Fruit fly (Drosophila melanogaster) S2 (cell line): Measurements from ENCODE around the gene Mcm7.

Experiments used
- CG8478 ChIP-seq: fragments of >200 bp; optimal IDR thresholded peaks from 2 replicates; lab custom pipeline; 2018
- CTCF ChIP-seq, 2 experiments: fragments of >200 bp; optimal IDR thresholded peaks; 2 replicates each; lab custom pipeline; 2018

Mcm7 gene

DNA sequence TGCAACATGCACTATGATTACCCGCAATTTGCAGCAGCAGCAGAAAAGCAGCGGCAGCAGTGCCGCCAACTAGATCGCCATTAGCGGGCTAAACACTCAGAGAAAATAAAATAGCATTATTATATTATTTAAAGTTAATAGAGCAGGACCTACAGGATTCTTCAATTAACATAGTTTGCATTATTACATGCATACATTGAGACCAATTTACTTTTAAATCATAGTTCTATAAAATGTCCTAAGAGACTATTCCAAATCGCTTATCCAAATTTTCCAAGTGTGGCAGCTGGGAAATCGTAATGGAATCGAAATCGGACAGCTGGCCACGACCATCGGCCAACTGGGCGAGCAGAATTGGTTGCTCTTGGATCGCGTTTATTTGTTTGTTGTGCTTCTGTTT, 20.8 kb upstream of the Mcm7 start:
- TF ChIP-seq CG8478 = no peak
- TF ChIP-seq CTCF (optimal IDR thresholded peaks at IDR 0.05; lab: Kevin White, UChicago) = no peak

DNA sequence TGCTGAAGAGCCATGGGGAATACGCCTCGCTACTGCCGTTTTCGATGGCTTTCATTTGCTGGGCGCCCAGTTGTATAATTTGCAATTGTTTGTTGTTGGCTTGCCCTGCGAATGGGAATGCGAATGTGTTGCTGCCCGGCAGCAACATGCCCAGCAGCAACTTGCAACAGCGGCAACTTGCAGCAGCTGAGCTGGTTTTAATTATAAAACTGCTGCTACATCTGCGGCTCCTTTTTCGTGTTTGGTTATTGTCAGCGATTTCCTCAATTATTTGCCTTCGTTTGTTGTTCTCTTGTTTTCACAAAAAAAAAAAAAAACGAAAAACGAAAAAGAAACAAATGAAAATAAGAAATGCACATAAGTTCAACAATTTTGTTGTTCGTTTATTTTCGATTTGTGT, 20.4 kb upstream of the Mcm7 start:
- TF ChIP-seq CG8478 (no peak), CTCF (optimal IDR thresholded peaks at IDR 0.05; lab: Kevin White, UChicago) (no peak)

DNA sequence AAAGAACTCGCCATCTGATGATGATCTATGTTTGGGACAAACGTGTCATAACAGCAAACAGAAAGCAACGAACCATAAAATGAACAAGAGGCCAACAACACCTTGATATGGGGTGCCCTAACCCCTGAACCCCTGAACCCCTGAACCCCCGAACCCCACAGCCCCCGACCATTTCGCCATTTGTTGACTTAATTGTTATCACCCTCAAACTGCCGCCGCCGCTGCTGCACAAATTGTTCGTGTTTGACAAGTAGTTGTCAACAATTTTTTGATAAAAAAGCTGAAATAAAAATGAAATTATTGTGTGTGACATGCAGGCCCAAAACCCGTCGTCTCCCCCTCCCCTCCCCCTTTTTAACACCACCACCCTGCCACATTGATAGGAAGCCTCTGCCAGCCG, 18.3 kb upstream of the Mcm7 start:
- no peak for TF ChIP-seq CG8478
- TF ChIP-seq CTCF (optimal IDR thresholded peaks at IDR 0.05; lab: Kevin White, UChicago) = no peak

DNA sequence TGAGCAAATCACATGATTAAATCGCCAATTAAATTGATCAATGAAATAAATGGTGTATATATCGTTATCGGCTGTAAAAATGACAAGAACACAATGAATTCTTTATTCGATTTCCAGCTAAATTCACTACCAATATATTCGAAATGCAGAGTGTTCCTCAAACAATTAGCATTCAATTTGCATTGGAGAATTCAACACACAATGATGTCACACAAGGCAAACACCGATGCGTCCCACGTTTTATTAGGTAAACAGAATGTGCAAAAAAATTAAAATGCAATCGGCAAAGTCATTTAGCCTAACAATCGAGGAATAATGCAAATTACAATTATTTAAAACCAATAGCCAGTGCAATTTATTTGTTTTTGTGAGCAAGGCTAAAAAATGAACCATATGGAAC, 13.0 kb upstream of the Mcm7 start:
- TF ChIP-seq CTCF (optimal IDR thresholded peaks at IDR 0.05; lab: Kevin White, UChicago) = no peak
- no peak for TF ChIP-seq CG8478

DNA sequence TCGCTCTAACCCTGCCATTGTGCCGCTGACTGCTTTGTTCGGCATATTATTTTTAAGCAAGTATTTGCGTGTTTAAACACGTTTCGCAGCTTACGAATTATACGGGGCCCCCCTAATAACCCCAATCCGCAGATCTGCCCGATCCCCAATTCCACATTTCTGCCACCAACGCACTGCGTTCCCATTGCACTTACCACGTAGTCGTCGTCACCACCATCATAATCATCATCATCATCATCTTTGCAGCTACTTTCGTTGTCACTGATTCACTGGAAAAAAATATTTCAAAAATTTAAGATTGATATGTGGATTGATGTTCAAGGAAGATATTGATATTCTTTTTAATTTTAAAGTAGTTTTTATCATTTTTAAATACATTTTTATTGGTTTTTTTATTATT, 11.9 kb upstream of the Mcm7 start:
- no peak for TF ChIP-seq CTCF (optimal IDR thresholded peaks at IDR 0.05; lab: Kevin White, UChicago)
- no peak for TF ChIP-seq CG8478

DNA sequence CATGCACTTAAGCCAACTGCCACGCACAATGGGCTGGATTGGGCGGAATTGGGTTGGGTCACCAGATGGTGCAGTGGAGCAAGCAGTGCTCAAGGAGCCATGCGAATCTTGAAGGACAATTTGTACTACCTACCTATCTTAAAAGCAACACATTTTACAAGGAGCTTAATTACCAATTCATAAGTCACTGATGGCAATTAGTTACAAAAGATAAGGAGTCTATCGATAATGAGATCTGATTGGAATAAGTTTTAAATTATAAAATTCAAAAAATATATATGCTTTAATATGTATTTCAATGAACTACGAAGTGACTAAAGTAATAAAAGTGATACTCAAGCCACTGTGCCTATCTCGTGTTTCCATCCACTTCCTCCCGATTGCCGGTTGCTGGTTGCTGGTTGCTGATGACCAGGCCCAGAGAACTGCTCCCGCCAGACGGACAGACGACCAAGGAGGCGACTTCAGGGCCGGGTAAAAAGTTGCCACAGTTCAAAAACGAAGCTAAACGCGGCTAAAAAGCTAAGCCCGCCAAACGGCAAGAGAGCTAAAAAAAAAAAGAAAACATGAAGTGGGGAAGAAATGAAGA, 9.5 kb upstream of the Mcm7 start:
- TF ChIP-seq CG8478 = no peak
- no peak for TF ChIP-seq CTCF (optimal IDR thresholded peaks at IDR 0.05; lab: Kevin White, UChicago)

DNA sequence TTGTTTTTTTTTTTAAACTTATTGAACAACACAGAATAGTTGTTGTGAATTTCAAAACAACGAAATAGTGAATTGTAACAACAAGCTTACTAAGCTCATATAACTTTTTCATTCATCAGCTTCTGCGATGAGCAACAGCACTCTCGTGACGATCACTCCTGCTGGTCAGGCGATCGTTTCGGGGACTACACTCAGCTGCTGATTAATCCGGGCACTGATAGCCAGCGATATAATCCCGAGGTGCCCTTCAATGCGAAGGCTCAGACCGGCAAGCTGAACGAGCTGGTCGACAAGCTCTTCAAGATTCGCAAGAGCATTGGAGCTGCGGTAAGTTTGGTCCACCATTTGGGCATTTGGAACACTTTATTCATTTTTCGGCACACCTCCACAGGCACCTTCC, 2.9 kb upstream of the Mcm7 start, which contains the start of gene CG43169:
CG43169 (minus strand) TSS at position 101 of the 400 bp plus-strand sequence.
- TF ChIP-seq CTCF (optimal IDR thresholded peaks at IDR 0.05; lab: Kevin White, UChicago) = no peak
- no peak for TF ChIP-seq CG8478

DNA sequence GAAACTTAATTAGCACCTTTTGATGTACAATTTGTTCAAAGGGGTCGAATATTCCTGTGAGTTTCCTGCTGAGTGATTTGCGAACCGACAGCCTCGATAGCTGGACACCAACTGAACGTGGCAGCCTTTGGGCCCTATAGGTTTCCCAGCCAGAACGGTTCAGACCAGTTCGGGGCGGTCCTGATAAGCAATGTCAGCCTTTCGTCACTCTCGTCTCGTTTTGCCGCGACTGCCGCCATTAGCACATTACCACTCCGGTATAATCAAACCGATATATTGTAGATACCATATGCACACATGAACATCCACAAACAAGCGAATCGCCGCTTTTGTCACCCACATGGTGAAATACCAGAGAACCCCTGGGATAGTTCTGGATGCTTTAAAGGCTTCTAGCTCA, 13.7 kb downstream of the Mcm7 start, which contains the start of gene TrpA1:
TrpA1 (minus strand) TSS at position 101 of the 400 bp plus-strand sequence.
- TF ChIP-seq CG8478 (no peak), CTCF (optimal IDR thresholded peaks at IDR 0.05; lab: Kevin White, UChicago) (no peak)

DNA sequence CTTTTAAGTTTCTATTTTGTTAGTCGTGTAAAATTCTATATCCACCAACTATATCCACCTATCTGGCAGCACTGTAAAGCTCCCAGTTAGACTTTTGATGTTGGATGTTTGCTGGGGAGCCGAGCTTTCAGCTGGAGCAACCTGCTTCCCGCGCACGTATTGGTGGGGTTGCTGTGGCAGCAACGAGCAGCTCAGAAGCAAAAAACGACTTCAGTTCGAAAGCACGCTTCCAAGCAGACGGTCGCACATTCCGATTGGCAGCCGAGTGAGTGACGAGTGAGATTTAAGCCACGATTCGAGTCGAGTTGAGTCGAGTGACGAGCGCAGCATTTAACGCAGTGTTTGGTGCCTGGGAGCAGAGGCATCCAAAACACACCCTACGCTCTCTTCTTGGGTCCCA, 20.9 kb downstream of the Mcm7 start, which contains the start of the genes Tsp66E and mfr:
Tsp66E (plus strand) TSS at position 168 of the 400 bp plus-strand sequence.
mfr (minus strand) TSS at position 340 of the 400 bp plus-strand sequence.
- TF ChIP-seq CG8478 (no peak), CTCF (optimal IDR thresholded peaks at IDR 0.05; lab: Kevin White, UChicago) (no peak)

DNA sequence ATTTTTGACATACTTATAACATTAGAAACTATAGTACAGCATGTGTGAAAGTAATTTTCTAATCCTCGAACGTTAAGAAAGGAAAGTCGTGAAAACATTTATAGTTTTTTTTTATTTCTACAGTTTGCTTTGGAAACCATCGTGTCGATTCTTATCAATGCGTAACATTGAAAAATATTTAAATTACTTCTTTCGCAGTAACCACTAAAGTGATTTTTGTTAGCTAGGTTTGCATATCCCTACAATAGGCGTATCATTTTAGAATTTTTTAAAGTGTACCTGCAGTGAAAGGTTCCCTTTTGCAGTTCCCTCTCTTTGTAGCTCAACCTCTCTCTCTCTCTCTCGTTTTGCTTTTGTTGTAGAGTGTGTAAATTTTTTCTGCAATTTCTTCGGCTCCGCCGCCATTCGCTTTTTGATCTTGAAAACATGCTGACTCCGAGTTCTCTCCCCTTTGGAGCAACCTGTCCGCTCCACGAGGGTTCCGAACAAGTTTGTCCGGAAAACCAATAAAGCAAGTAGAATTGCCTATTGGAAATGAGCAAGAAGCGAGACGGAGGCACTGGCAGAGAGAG, 22.2 kb downstream of the Mcm7 start:
- TF ChIP-seq CG8478 (no peak), CTCF (optimal IDR thresholded peaks at IDR 0.05; lab: Kevin White, UChicago) (no peak)

DNA sequence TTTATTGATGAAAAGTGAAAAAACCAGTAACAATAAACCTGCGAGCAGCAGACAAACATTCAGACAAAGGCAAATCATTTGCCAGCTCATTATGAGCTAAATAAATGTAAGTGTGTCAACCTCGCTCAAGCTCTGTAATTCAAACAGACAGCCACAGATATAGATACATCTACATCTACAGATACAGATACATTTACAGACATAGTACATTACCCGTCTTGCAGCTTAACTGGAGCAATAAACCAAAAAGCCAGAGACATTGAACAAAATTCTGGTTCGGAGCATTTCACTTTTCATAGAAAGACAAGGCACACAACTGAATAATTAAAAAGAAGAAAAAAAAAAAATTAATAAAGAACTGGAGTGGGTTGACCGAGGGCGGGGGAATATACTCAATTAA, 28.3 kb downstream of the Mcm7 start:
- no peak for TF ChIP-seq CTCF (optimal IDR thresholded peaks at IDR 0.05; lab: Kevin White, UChicago)
- TF ChIP-seq CG8478 = no peak

DNA sequence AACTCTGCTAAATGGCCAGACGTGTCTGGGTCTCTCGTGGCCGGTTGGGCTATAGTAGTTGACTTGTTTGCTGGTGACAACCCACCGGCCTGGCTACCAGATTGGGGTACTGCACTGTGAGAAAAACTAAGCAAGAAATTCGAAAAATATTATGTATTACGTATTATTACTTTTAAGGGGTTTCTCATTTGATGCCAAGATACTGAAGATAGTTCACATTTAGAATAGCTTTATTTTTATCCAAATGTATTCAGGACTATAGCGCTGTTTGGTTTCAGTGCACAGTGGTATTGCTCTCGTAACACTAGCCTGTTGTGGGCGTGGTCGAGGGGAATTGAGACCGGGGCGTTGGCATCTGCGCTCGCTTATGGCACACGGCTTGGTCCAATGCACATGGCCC, 29.3 kb downstream of the Mcm7 start:
- TF ChIP-seq CTCF (optimal IDR thresholded peaks at IDR 0.05; lab: Kevin White, UChicago) (no peak), CG8478 (no peak)

DNA sequence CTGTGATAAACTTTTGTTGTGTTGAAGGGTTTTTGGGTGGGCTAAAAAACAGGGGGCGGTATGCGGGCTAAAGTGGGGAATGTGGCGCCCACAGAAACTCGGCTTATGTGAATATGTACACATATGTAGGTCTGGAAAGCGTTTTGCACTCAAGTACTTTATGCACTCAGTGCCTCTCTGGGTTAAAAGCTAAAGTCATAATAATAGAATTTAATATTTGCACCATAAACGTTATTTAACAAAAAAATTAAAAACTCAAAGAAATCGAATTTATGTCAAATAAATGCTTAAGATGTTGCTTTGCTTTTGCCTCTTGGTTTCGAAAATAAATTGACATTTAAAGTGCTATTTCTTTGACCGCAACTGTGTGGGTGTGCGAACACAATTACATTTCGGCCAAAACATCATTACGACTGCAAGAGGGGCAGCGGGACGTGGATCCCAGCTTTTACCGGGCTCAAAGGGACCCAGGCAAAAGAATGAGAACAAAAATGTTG, 33.1 kb downstream of the Mcm7 start:
- no peak for TF ChIP-seq CTCF (optimal IDR thresholded peaks at IDR 0.05; lab: Kevin White, UChicago)

DNA sequence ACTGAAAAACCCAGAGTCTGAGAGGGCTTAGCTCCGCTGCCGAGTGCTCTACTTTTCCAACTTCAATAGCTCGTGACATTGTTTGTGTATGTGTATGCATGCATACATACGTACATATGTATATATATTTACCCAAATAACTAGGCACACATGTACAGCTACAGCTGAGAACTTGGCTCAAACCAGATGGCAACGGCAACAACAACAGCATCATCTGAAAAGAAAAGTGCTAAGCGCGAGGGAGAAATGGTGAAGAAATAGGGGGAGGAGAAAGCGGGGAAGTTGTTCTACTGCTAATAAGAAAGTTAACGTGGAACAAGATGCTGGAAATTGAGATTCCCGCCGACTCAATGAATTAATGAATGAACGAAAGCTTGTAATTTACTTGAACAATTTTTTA, 33.6 kb downstream of the Mcm7 start:
- TF ChIP-seq CG8478 (no peak), CTCF (optimal IDR thresholded peaks at IDR 0.05; lab: Kevin White, UChicago) (no peak)

DNA sequence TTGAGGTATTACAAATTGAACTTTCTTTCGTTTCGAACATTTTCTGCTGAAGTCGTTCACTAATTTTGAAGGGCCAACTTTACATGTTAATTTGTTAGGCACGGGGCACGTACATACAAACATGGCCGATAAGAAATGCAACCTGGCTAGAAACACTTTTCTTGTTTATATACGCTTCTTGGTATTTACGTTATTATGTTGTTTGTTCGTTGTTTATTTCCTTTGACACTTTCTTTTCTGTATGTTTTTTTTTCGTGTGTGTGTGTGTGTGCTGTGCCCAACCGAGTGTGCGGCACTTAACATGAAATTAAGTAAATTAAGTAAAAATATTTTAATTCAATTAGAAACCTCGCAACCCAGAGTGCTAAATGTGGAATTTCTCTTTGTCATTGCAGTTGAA, 34.3 kb downstream of the Mcm7 start:
- TF ChIP-seq CTCF (optimal IDR thresholded peaks at IDR 0.05; lab: Kevin White, UChicago) = no peak
- no peak for TF ChIP-seq CG8478

DNA sequence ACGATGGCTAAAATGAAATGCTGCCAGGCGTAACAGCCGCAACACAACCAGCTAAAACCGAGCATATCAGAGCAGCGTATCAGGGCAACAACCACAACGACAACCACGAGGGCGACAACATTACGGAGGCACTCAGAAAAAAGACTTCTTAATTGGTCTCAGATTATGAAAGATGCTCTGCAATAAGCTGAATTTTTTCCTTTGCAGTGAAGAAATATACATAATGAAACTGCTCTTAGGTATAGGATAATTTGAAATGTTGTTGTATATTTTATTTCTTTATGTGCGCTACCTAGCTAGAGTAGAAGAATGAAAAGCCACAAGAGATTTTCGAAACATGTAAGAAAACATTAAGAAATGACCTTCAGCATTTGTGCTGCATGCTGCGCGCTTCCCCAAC, 38.1 kb downstream of the Mcm7 start:
- TF ChIP-seq CTCF (optimal IDR thresholded peaks at IDR 0.05; lab: Kevin White, UChicago) (no peak), CG8478 (no peak)

DNA sequence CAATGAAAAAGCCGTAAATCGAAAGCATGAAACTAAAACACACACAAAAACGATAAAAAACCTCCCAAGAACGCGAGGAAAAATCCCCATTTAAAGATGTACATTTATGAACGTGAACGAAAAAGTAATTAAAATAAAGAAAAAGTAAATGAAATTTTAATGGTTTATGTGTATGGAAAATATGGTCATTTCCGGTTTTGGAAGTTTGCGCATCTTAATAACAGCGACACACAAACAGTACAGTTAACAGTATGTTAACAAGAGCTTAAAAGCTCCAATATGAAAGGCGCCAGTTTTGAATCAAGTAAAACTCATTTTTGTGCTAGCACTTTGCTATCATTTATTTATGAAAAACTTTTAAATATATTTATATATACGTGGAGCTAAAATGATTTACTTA, 40.5 kb downstream of the Mcm7 start:
- TF ChIP-seq CG8478 (no peak), CTCF (optimal IDR thresholded peaks at IDR 0.05; lab: Kevin White, UChicago) (no peak)
